Fruit fly (Drosophila melanogaster) S2 (cell line): ENCODE data around the gene wgn.

Experiments used
- CG8478 ChIP-seq: fragments of >200 bp; optimal IDR thresholded peaks from 2 replicates; lab custom pipeline; 2018
- CTCF ChIP-seq, 2 experiments: fragments of >200 bp; optimal IDR thresholded peaks; 2 replicates each; lab custom pipeline; 2018

The wgn gene

DNA sequence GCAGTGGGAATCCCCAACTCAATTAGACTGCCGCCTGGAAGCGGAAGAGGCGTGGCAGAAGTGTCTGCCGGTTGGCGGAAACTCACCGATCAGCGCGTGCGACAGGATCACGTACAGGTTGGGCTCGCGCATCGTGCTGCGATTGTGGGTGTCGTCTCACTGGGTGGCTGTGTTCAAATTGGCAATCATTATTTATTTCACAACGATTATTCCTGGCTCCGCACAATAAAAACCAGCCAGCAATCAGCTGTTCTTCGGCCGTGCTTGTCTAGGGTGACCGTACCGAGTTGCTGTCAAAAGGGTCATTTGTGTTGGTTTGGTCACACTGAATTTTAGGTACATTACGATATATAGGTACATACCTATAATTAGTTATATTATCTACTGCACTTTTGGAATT lies 22.3 kb upstream of the wgn start, which contains the start of gene CG6659:
Gene CG6659 (minus strand): TSS at position 275 of the 400 bp plus-strand sequence.
- TF ChIP-seq CG8478 (lab: Kevin White, UChicago) (no peak), CTCF (optimal IDR thresholded peaks at IDR 0.05; lab: Kevin White, UChicago) (no peak)

DNA sequence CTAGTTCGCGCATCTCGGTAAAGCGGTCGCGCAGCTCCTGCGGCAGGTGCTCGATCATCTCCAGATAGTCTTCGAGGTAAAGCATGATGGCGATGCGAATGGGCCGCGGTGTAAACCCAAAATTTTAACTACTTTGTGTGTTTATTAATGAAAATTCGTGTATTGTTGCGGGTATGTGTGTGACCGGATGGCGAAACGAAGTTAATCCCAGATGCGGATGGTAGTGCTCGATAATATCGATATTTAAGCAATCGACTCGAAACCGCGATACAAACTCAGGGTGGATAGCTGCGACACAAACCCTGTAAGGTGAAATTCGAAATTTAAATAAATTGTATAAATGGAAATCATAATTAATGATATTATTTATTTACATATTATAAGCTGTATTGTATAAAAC lies 18.2 kb upstream of the wgn start, which contains the start of gene Ing3:
Gene Ing3 (minus strand): TSS at position 213 of the 400 bp plus-strand sequence.
- TF ChIP-seq CTCF (optimal IDR thresholded peaks at IDR 0.05; lab: Kevin White, UChicago) (peak in 1 of 2 experiments; percentile 4), CG8478 (lab: Kevin White, UChicago) (no peak)

DNA sequence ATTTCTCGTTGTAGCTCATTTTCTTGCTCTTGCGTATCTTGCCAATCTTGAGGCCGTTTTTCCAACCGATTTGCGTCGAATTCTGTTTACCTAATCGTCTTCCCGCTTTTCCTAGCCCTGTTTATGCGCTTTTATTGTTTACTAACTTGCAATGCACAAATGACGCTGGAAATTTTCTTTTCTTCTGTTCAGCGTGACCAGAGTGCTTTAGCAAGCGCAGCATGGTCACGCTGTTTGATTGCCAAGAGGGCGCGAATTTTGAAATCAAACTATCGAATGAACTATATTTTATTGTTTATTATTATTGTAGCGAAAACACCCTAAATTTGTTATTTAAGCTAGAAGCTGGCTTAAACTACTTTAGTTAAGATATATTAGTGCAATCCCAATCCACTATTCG lies 15.5 kb upstream of the wgn start, which contains the start of gene Hou:
Gene Hou (minus strand): TSS at position 193 of the 400 bp plus-strand sequence.
- TF ChIP-seq CG8478 (lab: Kevin White, UChicago) (no peak), CTCF (optimal IDR thresholded peaks at IDR 0.05; lab: Kevin White, UChicago) (no peak)

DNA sequence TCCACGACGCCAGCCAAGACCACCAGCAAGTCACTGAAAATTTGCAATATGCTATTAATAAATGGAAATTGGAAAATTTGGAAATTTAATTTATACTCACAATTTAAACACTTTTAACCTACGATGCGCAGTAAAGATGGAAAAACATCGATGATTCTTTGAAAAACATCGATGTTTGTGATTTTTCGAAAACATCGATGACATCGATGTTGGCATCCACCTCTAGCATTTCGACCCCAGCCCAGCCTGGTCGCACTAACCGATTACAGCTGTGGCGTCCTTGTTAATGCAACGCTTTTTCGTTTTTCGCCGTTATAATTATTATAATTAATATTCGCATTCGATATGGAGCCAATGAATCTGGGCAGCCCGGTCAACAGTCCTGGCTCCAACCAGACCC lies 13.3 kb upstream of the wgn start, which contains the start of gene Nup35:
Gene Nup35 (plus strand): TSS at position 222 of the 400 bp plus-strand sequence.
- no peak for TF ChIP-seq CTCF (optimal IDR thresholded peaks at IDR 0.05; lab: Kevin White, UChicago)

DNA sequence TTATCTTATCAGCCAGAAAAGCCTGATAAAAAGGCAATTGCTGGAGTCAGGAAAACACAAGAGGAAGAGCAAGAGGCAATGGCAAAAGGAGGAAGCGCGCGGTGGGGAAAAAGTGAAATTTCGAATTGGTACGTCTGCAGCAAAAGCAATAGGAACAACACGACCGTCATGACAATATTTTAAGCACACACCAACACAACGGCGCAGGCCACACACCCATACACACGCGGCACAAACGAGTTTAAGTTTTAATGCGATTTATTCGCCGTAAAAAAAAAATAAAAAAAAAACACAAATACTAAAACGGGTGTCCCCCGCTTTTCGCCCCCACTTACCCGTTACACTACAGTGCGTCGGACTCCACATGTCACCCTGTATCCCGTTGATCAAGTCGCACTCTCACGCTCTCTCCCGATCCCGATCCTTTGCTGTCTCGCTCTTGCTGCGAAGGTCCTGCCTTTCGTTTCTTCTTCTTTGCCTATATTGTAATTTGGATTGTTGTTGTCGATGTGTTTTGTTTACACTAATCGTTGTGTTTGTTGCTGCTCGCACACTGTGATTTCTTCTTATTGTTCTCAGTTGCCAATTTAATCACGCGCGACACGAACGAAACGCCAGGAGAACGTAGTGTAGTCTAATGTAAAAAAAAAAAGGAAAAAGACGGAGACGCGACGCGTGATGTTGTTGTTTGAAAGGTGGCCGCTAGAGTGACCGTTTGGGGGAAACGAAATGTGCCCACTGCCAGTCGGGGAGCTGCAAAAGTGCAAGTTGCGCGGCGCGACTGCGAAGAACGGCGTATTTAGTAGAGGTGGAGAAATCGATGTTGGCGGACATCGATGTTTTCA lies 12.4 kb upstream of the wgn start, which contains the start of gene Rip11:
Gene Rip11 (minus strand): TSS at position 794 of the 845 bp plus-strand sequence.
- TF ChIP-seq CTCF (optimal IDR thresholded peaks at IDR 0.05; lab: Kevin White, UChicago) (peak in 1 of 2 experiments; percentile 4), CG8478 (lab: Kevin White, UChicago) (no peak)

DNA sequence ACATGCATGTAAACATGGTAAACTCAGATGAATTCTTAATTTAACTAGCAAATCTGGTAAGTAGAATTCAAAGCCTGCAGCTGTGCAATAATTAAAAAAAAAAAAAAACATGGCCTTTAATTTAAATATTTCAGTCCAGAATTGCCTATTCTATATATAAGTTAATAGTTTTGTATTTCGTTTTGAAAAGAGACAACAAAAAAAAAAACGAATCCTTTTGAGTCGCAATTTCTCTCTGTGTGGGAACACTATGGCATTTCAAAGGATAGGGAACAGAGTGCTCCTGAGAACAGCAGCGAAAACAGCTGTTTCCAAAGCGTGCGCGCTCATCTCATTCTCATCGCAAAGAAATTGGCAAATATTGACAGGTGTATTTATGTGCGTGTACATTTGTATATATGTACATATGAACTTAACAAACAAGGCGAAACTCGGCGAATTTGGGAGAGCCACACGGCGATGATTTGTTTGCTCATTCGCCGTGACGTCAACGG lies 11.1 kb upstream of the wgn start:
- no peak for TF ChIP-seq CTCF (optimal IDR thresholded peaks at IDR 0.05; lab: Kevin White, UChicago)

DNA sequence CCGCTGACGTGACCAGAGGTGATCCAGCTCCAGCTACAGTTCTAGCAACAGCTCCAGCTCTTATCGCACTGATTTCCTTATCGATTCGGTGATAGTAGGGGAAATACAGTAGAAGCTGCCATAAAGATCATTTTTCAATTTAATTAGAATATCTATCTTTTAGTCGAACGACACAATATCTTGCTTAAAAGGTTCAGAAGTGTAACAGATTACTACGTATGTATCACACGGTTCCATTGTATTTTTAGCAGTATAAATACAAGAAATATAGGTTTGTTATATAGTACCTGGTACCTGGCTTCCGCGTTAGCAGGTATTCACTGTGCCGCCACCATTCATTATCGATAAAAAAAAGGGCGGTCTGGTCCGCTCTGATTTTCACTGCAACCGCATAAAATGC lies 10.2 kb upstream of the wgn start:
- no peak for TF ChIP-seq CG8478 (lab: Kevin White, UChicago)

DNA sequence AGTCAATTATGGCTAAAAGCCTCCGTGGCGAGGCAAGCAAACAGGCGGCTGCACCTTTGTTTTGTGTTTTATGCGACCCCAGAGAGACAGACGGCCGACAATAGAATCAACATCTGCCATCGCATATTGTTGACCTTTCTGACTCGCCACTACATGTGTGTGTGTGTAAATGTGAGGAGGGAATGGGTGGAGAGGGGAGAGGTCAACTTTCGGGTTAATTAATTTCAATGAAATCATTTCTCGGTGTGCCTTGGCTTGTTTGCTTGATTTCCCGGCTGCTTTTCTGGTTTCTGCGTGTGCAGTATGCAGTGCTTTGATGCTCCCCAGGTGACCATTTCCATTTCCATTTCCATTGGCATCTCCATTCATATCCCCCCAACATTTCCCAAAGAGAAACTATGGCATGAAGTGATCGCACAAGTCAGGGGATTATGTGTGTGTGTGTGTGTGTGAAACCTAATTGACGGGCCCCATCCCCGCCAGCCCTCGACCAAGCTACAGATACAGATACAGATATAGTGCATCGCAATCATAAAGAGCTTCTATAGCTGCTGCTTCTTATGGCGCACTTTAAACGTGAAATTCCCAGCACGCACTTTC lies 8.4 kb upstream of the wgn start:
- no peak for TF ChIP-seq CTCF (optimal IDR thresholded peaks at IDR 0.05; lab: Kevin White, UChicago)
- TF ChIP-seq CG8478 (lab: Kevin White, UChicago), result no peak

DNA sequence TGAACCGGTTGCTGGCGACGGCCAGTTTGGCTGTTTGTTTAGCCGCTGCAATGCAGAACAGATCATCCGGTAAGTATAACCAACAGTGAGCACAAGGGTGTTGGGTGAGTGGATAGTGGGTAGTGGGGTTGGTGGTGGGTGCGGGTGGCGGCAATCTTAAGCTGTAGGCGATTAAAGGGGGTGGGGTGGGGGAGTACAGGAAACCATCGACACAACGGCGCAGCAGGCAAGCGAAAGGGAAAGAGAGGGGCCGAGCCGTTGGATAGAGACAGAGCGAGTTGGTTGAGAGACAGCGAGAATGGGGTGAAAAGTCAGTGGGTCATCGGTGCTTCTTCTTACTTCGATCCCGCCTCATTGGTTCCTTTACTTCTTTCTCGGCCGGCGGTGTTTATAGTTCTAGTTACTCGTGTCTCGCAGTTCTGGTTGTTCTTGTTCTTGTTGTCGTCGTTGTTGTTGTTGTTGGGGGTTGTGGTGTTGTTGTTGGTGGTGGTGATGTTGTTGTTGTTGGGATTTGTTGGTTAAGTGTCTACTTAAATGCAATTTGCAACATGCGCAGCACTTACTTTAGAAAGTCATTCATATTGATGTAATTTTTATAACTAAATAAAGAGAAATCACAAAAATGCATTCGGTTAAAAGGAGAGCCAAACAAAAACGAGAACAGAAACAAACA lies 1.7 kb upstream of the wgn start:
- TF ChIP-seq CTCF (optimal IDR thresholded peaks at IDR 0.05; lab: Kevin White, UChicago) (no peak), CG8478 (lab: Kevin White, UChicago) (no peak)

DNA sequence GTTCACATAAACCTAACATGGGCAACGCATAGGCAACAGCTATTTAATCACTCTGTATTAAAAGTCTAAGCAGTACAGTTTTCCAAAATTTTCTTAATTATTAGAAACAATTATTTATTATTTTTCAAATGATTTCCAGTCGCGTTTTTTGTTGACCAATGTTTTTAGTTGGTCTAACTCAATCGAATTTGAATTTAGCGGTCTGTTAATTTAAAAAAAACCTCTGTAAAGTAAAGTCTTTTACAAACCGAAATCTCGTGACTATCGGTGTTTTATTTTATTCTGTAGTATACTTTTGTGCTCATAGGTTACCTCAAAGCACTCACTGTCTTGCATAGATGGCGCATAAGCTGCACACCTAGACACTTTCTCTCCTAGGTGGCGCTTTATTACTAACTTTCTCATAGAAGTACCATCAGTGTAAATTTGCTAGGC lies 427 bp upstream of the wgn start:
- TF ChIP-seq CTCF (optimal IDR thresholded peaks at IDR 0.05; lab: Kevin White, UChicago) (peak; percentile 94 to 97), CG8478 (lab: Kevin White, UChicago) (no peak)

DNA sequence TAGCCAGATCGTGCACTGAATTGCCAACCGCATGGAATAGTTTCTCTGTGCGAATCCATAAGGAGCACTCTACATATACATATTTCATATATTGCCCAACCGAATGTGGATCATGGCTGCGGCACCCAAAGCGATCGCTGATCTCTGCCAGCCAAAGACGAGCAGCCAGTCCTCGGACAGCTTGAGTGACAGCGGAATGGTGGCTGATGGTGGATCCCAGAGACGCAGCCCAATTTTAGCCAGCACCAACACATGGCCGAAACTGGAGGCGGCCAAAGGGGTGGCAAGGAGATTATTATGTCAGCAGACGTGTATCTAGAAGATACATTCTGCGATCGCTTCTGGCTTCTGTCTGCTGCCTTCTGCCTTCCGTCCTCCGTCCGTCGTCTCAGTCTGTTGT lies 3.7 kb downstream of the wgn start:
- TF ChIP-seq CG8478 (lab: Kevin White, UChicago) (no peak), CTCF (optimal IDR thresholded peaks at IDR 0.05; lab: Kevin White, UChicago) (no peak)

DNA sequence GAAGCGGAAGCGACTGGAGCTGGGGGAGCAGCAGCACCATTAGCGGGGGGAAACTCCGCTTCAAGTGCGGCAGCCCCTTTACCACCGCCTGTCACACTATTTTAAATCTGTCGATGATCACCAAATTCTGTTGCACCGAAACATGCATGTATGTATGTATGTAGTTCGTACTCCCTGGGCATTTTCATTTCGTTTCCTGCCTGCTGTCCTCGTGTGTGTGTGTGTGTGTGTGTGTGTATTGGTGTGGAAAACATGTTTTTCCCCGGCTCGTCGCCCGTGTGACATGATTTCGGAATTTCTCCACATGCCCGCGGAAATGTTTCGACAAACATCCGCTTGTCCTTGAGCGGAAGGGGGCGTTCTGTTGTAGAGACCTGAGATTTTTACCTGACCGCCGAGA lies 7.7 kb downstream of the wgn start:
- TF ChIP-seq CTCF (optimal IDR thresholded peaks at IDR 0.05; lab: Kevin White, UChicago), result no peak
- no peak for TF ChIP-seq CG8478 (lab: Kevin White, UChicago)

DNA sequence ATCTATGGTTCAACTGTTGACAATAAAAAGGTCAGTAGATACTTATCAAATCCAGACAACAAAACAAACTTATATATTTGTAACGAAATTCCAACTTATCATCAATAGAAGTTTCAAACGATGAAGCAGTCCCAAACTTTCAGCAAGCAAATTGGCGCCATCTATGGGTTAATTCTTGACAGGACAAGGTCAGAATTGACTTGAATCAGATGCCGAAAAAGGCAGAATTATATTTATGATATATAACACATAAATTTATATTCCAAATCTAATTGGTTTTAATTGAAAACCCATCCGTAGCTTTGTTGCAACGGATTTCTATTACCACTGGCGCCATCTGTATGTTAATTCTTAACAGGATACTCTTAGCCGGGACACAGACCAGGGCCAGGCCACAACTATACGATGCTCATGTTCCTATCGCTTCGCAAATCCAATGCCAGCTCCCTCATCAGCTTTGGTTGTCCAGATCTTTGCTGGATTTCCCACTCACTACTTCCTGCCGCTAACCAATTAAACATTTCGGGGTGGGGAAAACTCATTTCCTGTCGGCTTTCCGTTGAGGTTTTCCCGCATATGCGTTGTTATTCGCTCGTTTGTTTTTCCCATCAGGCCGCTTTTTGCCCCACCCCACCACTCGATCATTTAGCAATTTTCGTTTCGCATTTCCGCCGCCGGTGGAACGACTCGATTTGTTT lies 12.9 kb downstream of the wgn start:
- TF ChIP-seq CTCF (optimal IDR thresholded peaks at IDR 0.05; lab: Kevin White, UChicago), result peak; percentile 88 to 89
- no peak for TF ChIP-seq CG8478 (lab: Kevin White, UChicago)

DNA sequence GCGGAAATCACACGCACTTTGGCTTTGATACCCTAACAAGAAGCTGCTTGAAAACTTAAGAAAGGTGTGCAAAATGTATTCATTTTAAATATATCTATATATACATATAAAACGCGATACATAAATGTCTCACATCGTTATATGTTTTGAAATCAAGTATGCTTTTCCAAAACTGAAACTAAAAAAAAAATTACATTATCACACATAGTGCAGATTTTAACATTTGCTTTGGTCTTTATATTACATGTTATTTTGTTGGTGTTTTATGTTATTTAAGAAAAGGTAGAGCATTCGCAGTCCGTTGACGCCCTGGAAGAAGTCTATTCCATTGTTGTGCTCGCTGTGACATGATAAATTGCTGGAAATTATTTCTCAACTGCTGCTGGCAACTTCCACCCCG lies 16.6 kb downstream of the wgn start:
- TF ChIP-seq CTCF (optimal IDR thresholded peaks at IDR 0.05; lab: Kevin White, UChicago) (no peak), CG8478 (lab: Kevin White, UChicago) (no peak)
